Fruit fly (Drosophila melanogaster): Measurements from ENCODE around the gene Torsin.

DNA sequence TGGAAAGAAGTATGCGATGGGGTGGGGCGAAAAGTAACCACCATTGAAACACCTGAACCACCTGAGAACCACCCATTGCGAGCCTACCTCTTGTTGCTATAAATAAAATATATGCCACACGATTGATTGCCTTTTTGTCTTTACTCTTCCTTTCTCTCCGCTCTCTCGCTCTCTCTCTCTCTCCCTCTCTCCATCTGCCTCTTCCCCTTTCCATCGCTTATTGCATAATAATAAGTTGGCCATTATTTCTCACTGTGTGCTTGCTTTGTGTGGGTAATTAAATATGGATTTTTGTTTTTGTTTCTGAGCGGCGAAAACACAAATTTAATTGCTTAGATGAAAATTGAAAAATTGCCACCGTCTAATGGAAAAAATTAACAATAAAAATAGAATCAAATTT is 44.3 kb upstream of the Torsin start:
- TF ChIP-seq CG4318 (GFP tag; optimal IDR thresholded peaks at IDR 0.05): no peak
- no peak for TF ChIP-seq CG11902 (GFP tag; optimal IDR thresholded peaks at IDR 0.05)
- TF ChIP-seq Gug (GFP tag; IDR thresholded peaks at IDR 0.05): no peak
- no peak for TF ChIP-seq ss (GFP tag; optimal IDR thresholded peaks at IDR 0.05)
- no peak for TF ChIP-seq CG15336 (GFP tag; IDR thresholded peaks at IDR 0.05)

Data from whole organism, prepupa.